Fruit fly (Drosophila melanogaster) whole organism, adult: Measurements from ENCODE around the gene Grx5.

ENCODE experiments used
- CG11617 ChIP-seq: fragments of 200-800 bp; sonication (Bioruptor generic); optimal IDR thresholded peaks from 2 replicates; lab custom pipeline; 2017; ENCODE audit warnings: mild to moderate bottlenecking, missing biosample characterization, missing genetic modification reagents, missing genetic modification characterization
- CG12768 ChIP-seq: fragments of 200-800 bp; sonication (Bioruptor generic); optimal IDR thresholded peaks from 2 replicates; lab custom pipeline; 2017; ENCODE audit warnings: missing biosample characterization, missing genetic modification characterization, mild to moderate bottlenecking, moderate library complexity, missing genetic modification reagents
- CG14711 ChIP-seq: fragments of 200-800 bp; sonication (Bioruptor generic); optimal IDR thresholded peaks from 2 replicates; lab custom pipeline; 2018; ENCODE audit warnings: missing biosample characterization, mild to moderate bottlenecking, missing genetic modification characterization, moderate library complexity
- CG1620 ChIP-seq: fragments of 200-800 bp; sonication (Bioruptor generic); optimal IDR thresholded peaks from 2 replicates; lab custom pipeline; 2016; ENCODE audit warnings: missing biosample characterization, missing genetic modification characterization
- CG33017 ChIP-seq: fragments of 200-800 bp; sonication (Bioruptor generic); optimal IDR thresholded peaks from 2 replicates; lab custom pipeline; 2018; ENCODE audit warnings: missing biosample characterization, mild to moderate bottlenecking, missing genetic modification characterization, moderate library complexity
- CG5204 ChIP-seq: fragments of 200-800 bp; sonication (Bioruptor generic); optimal IDR thresholded peaks from 2 replicates; lab custom pipeline; 2016; ENCODE audit warnings: missing biosample characterization, missing genetic modification characterization
- CG7045 ChIP-seq: fragments of 200-800 bp; sonication (Bioruptor generic); optimal IDR thresholded peaks from 2 replicates; lab custom pipeline; 2017; ENCODE audit warnings: missing biosample characterization, mild to moderate bottlenecking, missing genetic modification characterization
- CG7101 ChIP-seq: fragments of 200-800 bp; sonication (Bioruptor generic); optimal IDR thresholded peaks from 2 replicates; lab custom pipeline; 2018; ENCODE audit warnings: missing biosample characterization, mild to moderate bottlenecking, missing genetic modification characterization, moderate library complexity
- Clk ChIP-seq: fragments of 200-800 bp; sonication (Bioruptor generic); optimal IDR thresholded peaks from 2 replicates; lab custom pipeline; 2017; ENCODE audit warnings: missing biosample characterization, missing genetic modification characterization
- Crg-1 ChIP-seq: fragments of 200-800 bp; sonication (Bioruptor generic); optimal IDR thresholded peaks from 2 replicates; lab custom pipeline; 2016; ENCODE audit warnings: missing biosample characterization, missing genetic modification characterization
- Hr96 ChIP-seq: fragments of 200-800 bp; sonication (Bioruptor generic); optimal IDR thresholded peaks from 2 replicates; lab custom pipeline; 2016; ENCODE audit warnings: missing biosample characterization, missing genetic modification characterization
- Mnt ChIP-seq: fragments of 200-800 bp; sonication (Bioruptor generic); optimal IDR thresholded peaks from 2 replicates; lab custom pipeline; 2016; ENCODE audit warnings: missing biosample characterization, mild to moderate bottlenecking, missing genetic modification characterization
- bab1 ChIP-seq: fragments of 200-800 bp; sonication (Bioruptor generic); optimal IDR thresholded peaks from 3 replicates; lab custom pipeline; 2019; ENCODE audit warnings: missing biosample characterization, mild to moderate bottlenecking, missing genetic modification characterization, moderate library complexity
- cic ChIP-seq: fragments of 200-800 bp; sonication (Bioruptor generic); optimal IDR thresholded peaks from 2 replicates; lab custom pipeline; 2017; ENCODE audit warnings: missing biosample characterization, mild to moderate bottlenecking, missing genetic modification characterization, moderate library complexity
- cnc ChIP-seq, 2 experiments: fragments of >200 bp; optimal IDR thresholded peaks; 2 replicates each; lab custom pipeline; 2017
- kay ChIP-seq: fragments of 200-800 bp; sonication (Bioruptor generic); peaks from one replicate; lab custom pipeline; 2016; ENCODE audit warnings: missing biosample characterization, missing genetic modification characterization, borderline replicate concordance
- ovo ChIP-seq: fragments of 200-800 bp; sonication (Bioruptor generic); optimal IDR thresholded peaks from 2 replicates; lab custom pipeline; 2016; ENCODE audit warnings: missing biosample characterization, missing genetic modification characterization
- pad ChIP-seq: fragments of 200-800 bp; sonication (Bioruptor generic); optimal IDR thresholded peaks from 3 replicates; lab custom pipeline; 2017; ENCODE audit warnings: missing biosample characterization, missing genetic modification characterization, mild to moderate bottlenecking, moderate library complexity, missing genetic modification reagents
- tj ChIP-seq: fragments of 200-800 bp; sonication (Bioruptor generic); optimal IDR thresholded peaks from 3 replicates; lab custom pipeline; 2017; ENCODE audit warnings: missing biosample characterization, mild to moderate bottlenecking, missing genetic modification characterization, moderate library complexity
- toe ChIP-seq: fragments of 200-800 bp; sonication (Bioruptor generic); optimal IDR thresholded peaks from 2 replicates; lab custom pipeline; 2016; ENCODE audit warnings: missing biosample characterization, missing genetic modification characterization

Gene Grx5

dm6 chrX:14825922-14826617, 11.9 kb downstream of the Grx5 start, which contains the start of gene rut:
TSS of gene rut (minus strand) at chrX:14826073.
- TF ChIP-seq CG12768 (GFP tag; lab: Kevin White, UChicago) (no peak), CG7101 (tag; lab: Kevin White, UChicago) (no peak), CG7045 (no peak), cic (GFP tag; lab: Kevin White, UChicago) (peak; percentile 24), Crg-1 (GFP tag; lab: Kevin White, UChicago) (no peak), cnc (optimal IDR thresholded peaks at IDR 0.05; lab: Kevin White, UChicago) (no peak), CG33017 (tag; lab: Kevin White, UChicago) (no peak), CG1620 (peak; percentile 42), CG11617 (GFP tag; lab: Kevin White, UChicago) (no peak), Mnt (GFP tag; lab: Kevin White, UChicago) (no peak), CG5204 (no peak), CG14711 (tag; lab: Kevin White, UChicago) (no peak), kay (no peak), tj (peak; percentile 39), Clk (GFP tag; lab: Kevin White, UChicago) (no peak), pad (GFP tag; lab: Kevin White, UChicago) (peak; percentile 16), Hr96 (GFP tag; lab: Kevin White, UChicago) (no peak), bab1 (GFP tag; lab: Kevin White, UChicago) (no peak), toe (GFP tag; lab: Kevin White, UChicago) (no peak), ovo (GFP tag; lab: Kevin White, UChicago) (peak; percentile 0)

- TF ChIP-seq cic (GFP tag; lab: Kevin White, UChicago), result no peak
- TF ChIP-seq CG12768 (GFP tag; lab: Kevin White, UChicago), result no peak
- no peak for TF ChIP-seq pad (GFP tag; lab: Kevin White, UChicago)
- TF ChIP-seq bab1 (GFP tag; lab: Kevin White, UChicago), result no peak
- no peak for TF ChIP-seq CG7045
- TF ChIP-seq kay, result no peak
- TF ChIP-seq Hr96 (GFP tag; lab: Kevin White, UChicago), result no peak
- no peak for TF ChIP-seq tj
- no peak for TF ChIP-seq CG5204
- no peak for TF ChIP-seq CG1620
- no peak for TF ChIP-seq ovo (GFP tag; lab: Kevin White, UChicago)
- no peak for TF ChIP-seq CG14711 (tag; lab: Kevin White, UChicago)
Observed at dm6 chrX:14825470-14825787, 12.6 kb downstream of the Grx5 start.

- TF ChIP-seq cic (GFP tag; lab: Kevin White, UChicago) (no peak), Mnt (GFP tag; lab: Kevin White, UChicago) (no peak), kay (no peak), CG12768 (GFP tag; lab: Kevin White, UChicago) (no peak), Hr96 (GFP tag; lab: Kevin White, UChicago) (no peak), CG1620 (no peak), bab1 (GFP tag; lab: Kevin White, UChicago) (no peak), cnc (optimal IDR thresholded peaks at IDR 0.05; lab: Kevin White, UChicago) (no peak), CG7045 (no peak), toe (GFP tag; lab: Kevin White, UChicago) (no peak), CG5204 (no peak), CG33017 (tag; lab: Kevin White, UChicago) (no peak)
Observed at dm6 chrX:14824690-14825469, 13.1 kb downstream of the Grx5 start.

dm6 chrX:14812239-14812638, 25.8 kb downstream of the Grx5 start:
- no peak for TF ChIP-seq toe (GFP tag; lab: Kevin White, UChicago)
- no peak for TF ChIP-seq CG7101 (tag; lab: Kevin White, UChicago)
- TF ChIP-seq CG1620, result no peak
- TF ChIP-seq cic (GFP tag; lab: Kevin White, UChicago), result no peak
- no peak for TF ChIP-seq Crg-1 (GFP tag; lab: Kevin White, UChicago)
- no peak for TF ChIP-seq CG14711 (tag; lab: Kevin White, UChicago)
- no peak for TF ChIP-seq CG12768 (GFP tag; lab: Kevin White, UChicago)
- TF ChIP-seq CG11617 (GFP tag; lab: Kevin White, UChicago), result no peak
- TF ChIP-seq kay, result no peak
- TF ChIP-seq Clk (GFP tag; lab: Kevin White, UChicago), result no peak
- no peak for TF ChIP-seq Mnt (GFP tag; lab: Kevin White, UChicago)
- no peak for TF ChIP-seq tj
- no peak for TF ChIP-seq CG33017 (tag; lab: Kevin White, UChicago)
- no peak for TF ChIP-seq pad (GFP tag; lab: Kevin White, UChicago)
- TF ChIP-seq bab1 (GFP tag; lab: Kevin White, UChicago), result no peak
- TF ChIP-seq CG7045, result no peak
- no peak for TF ChIP-seq CG5204
- no peak for TF ChIP-seq ovo (GFP tag; lab: Kevin White, UChicago)
- TF ChIP-seq cnc (optimal IDR thresholded peaks at IDR 0.05; lab: Kevin White, UChicago), result no peak
- TF ChIP-seq Hr96 (GFP tag; lab: Kevin White, UChicago), result no peak

- peak; percentile 33 for TF ChIP-seq CG7101 (tag; lab: Kevin White, UChicago)
- TF ChIP-seq CG1620, result no peak
- no peak for TF ChIP-seq kay
- TF ChIP-seq CG14711 (tag; lab: Kevin White, UChicago), result peak; percentile 50
- TF ChIP-seq CG33017 (tag; lab: Kevin White, UChicago), result peak; percentile 38
Observed at dm6 chrX:14810433-14810832, 27.6 kb downstream of the Grx5 start.

- TF ChIP-seq CG5204 (no peak), pad (GFP tag; lab: Kevin White, UChicago) (peak; percentile 48), cic (GFP tag; lab: Kevin White, UChicago) (peak; percentile 60), cnc (optimal IDR thresholded peaks at IDR 0.05; lab: Kevin White, UChicago) (no peak), CG33017 (tag; lab: Kevin White, UChicago) (no peak), Hr96 (GFP tag; lab: Kevin White, UChicago) (peak; percentile 0), kay (no peak), CG1620 (peak; percentile 60), Clk (GFP tag; lab: Kevin White, UChicago) (no peak), Crg-1 (GFP tag; lab: Kevin White, UChicago) (peak; percentile 83), CG11617 (GFP tag; lab: Kevin White, UChicago) (peak; percentile 52), CG7101 (tag; lab: Kevin White, UChicago) (peak; percentile 72), tj (no peak), CG12768 (GFP tag; lab: Kevin White, UChicago) (peak; percentile 18), toe (GFP tag; lab: Kevin White, UChicago) (peak; percentile 15), Mnt (GFP tag; lab: Kevin White, UChicago) (peak; percentile 27), bab1 (GFP tag; lab: Kevin White, UChicago) (no peak), CG14711 (tag; lab: Kevin White, UChicago) (peak; percentile 19), ovo (GFP tag; lab: Kevin White, UChicago) (peak; percentile 90), CG7045 (peak; percentile 47)
Observed at dm6 chrX:14805646-14806045, 32.4 kb downstream of the Grx5 start.
